Fruit fly (Drosophila melanogaster) whole organism, embryonic: ENCODE data around the gene CG6749.

ENCODE experiments used
- ATbp ChIP-seq: fragments of 200-800 bp; sonication (Bioruptor generic); optimal IDR thresholded peaks from 2 replicates; lab custom pipeline; 2017; ENCODE audit warnings: missing biosample characterization, mild to moderate bottlenecking, missing genetic modification characterization, missing genetic modification reagents
- B-H2 ChIP-seq: fragments of 200-800 bp; sonication (Bioruptor generic); optimal IDR thresholded peaks from 2 replicates; lab custom pipeline; 2018; ENCODE audit warnings: missing biosample characterization, mild to moderate bottlenecking, missing genetic modification characterization
- Bdp1 ChIP-seq: fragments of 200-800 bp; sonication (Bioruptor generic); optimal IDR thresholded peaks from 3 replicates; lab custom pipeline; 2016; ENCODE audit warnings: missing biosample characterization, missing genetic modification characterization
- Bgb ChIP-seq: fragments of 200-800 bp; sonication (Bioruptor generic); IDR thresholded peaks from 2 replicates; pipeline ENCODE4 v1.3.6; 2022; ENCODE audit warnings: missing biosample characterization, missing genetic modification characterization; ENCODE audit not compliant: partially characterized antibody
- CG10321 ChIP-seq: fragments of 200-800 bp; sonication (Bioruptor generic); IDR thresholded peaks from 2 replicates; pipeline ENCODE4 v1.3.6; 2022; ENCODE audit warnings: missing biosample characterization, missing genetic modification characterization
- CG11696 ChIP-seq: fragments of 200-800 bp; sonication (Bioruptor generic); IDR thresholded peaks from 2 replicates; pipeline ENCODE4 v1.3.6; 2022; ENCODE audit warnings: missing biosample characterization, missing genetic modification characterization
- CG13296 ChIP-seq: fragments of 200-800 bp; sonication (Bioruptor generic); optimal IDR thresholded peaks from 3 replicates; lab custom pipeline; 2018; ENCODE audit warnings: missing biosample characterization, mild to moderate bottlenecking, missing genetic modification characterization
- CG15011 ChIP-seq: fragments of 200-800 bp; sonication (Bioruptor generic); optimal IDR thresholded peaks from 3 replicates; lab custom pipeline; 2018; ENCODE audit warnings: missing biosample characterization, mild to moderate bottlenecking, missing genetic modification characterization
- CG15269 ChIP-seq: fragments of 200-800 bp; sonication (Bioruptor generic); optimal IDR thresholded peaks from 2 replicates; lab custom pipeline; 2018; ENCODE audit warnings: missing biosample characterization, mild to moderate bottlenecking, missing genetic modification characterization, moderate library complexity
- CG15601 ChIP-seq: fragments of 200-800 bp; sonication (Bioruptor generic); optimal IDR thresholded peaks from 3 replicates; lab custom pipeline; 2019; ENCODE audit warnings: missing biosample characterization, mild to moderate bottlenecking, missing genetic modification characterization, moderate library complexity
- CG18599 ChIP-seq: fragments of 200-800 bp; sonication (Bioruptor generic); optimal IDR thresholded peaks from 3 replicates; lab custom pipeline; 2017; ENCODE audit warnings: missing biosample characterization, missing genetic modification characterization, mild to moderate bottlenecking, moderate library complexity, missing genetic modification reagents
- CG31365 ChIP-seq: fragments of 200-800 bp; sonication (Bioruptor generic); optimal IDR thresholded peaks from 2 replicates; lab custom pipeline; 2018; ENCODE audit warnings: missing biosample characterization, mild to moderate bottlenecking, missing genetic modification characterization
- CG8290 ChIP-seq, 3 experiments: fragments of 200-800 bp; sonication (Bioruptor generic); optimal IDR thresholded peaks; 2 replicates each; lab custom pipeline; 2016 to 2019; ENCODE audit warnings: missing biosample characterization in 3 of 3, missing genetic modification characterization in 3 of 3, mild to moderate bottlenecking in 2 of 3, moderate library complexity in 1 of 3
- CG8388 ChIP-seq: fragments of 200-800 bp; sonication (Bioruptor generic); optimal IDR thresholded peaks from 2 replicates; lab custom pipeline; 2019; ENCODE audit warnings: missing biosample characterization, mild to moderate bottlenecking, missing genetic modification characterization, moderate library complexity
- CG9817 ChIP-seq: fragments of 200-800 bp; sonication (Bioruptor generic); optimal IDR thresholded peaks from 2 replicates; lab custom pipeline; 2018; ENCODE audit warnings: missing biosample characterization, mild to moderate bottlenecking, missing genetic modification characterization, moderate library complexity
- CG9876 ChIP-seq: fragments of 200-800 bp; sonication (Bioruptor generic); optimal IDR thresholded peaks from 2 replicates; lab custom pipeline; 2016; ENCODE audit warnings: missing biosample characterization, missing genetic modification characterization
- GATAe ChIP-seq: fragments of 200-800 bp; sonication (Bioruptor generic); conservative IDR thresholded peaks from 2 replicates; pipeline ENCODE4 v1.3.6; 2022; ENCODE audit warnings: missing biosample characterization, missing genetic modification characterization
- Hmx ChIP-seq: fragments of 200-800 bp; sonication (Bioruptor generic); optimal IDR thresholded peaks from 2 replicates; lab custom pipeline; 2016; ENCODE audit warnings: missing biosample characterization, missing genetic modification characterization
- Max ChIP-seq: fragments of 200-800 bp; sonication (Bioruptor generic); optimal IDR thresholded peaks from 2 replicates; lab custom pipeline; 2016; ENCODE audit warnings: missing biosample characterization, mild to moderate bottlenecking, missing genetic modification characterization
- Med ChIP-seq: fragments of 200-800 bp; sonication (Bioruptor generic); peaks from one replicate; lab custom pipeline; 2016; ENCODE audit warnings: missing biosample characterization, missing genetic modification characterization, mild to moderate bottlenecking, inconsistent platforms, moderate library complexity
- Nf-YA ChIP-seq: fragments of 200-800 bp; sonication (Bioruptor generic); IDR thresholded peaks from 2 replicates; pipeline ENCODE4 v1.3.6; 2022; ENCODE audit warnings: missing biosample characterization, missing genetic modification characterization
- Opbp ChIP-seq: fragments of 200-800 bp; sonication (Bioruptor generic); IDR thresholded peaks from 3 replicates; pipeline ENCODE4 v1.3.6; 2022; ENCODE audit warnings: missing biosample characterization, missing genetic modification characterization; ENCODE audit not compliant: partially characterized antibody
- Pdp1 ChIP-seq, 2 experiments: fragments of 200-800 bp; sonication (Bioruptor generic); optimal IDR thresholded peaks; 3 replicates each; lab custom pipeline; 2016; ENCODE audit warnings: missing biosample characterization in 2 of 2, missing genetic modification characterization in 2 of 2, mild to moderate bottlenecking in 1 of 2, moderate library complexity in 1 of 2
- Stat92E ChIP-seq, 3 experiments: fragments of >200 bp in 2 of 3; fragments of 200-800 bp in 1 of 3; sonication (Bioruptor generic) in 1 of 3; optimal IDR thresholded peaks; 2 replicates each; lab custom pipeline; 2017 to 2019; ENCODE audit warnings: missing biosample characterization in 3 of 3, missing genetic modification characterization in 3 of 3, mild to moderate bottlenecking in 1 of 3, moderate library complexity in 1 of 3
- Taf1 ChIP-seq: fragments of 200-800 bp; sonication (Bioruptor generic); IDR thresholded peaks from 2 replicates; pipeline ENCODE4 v1.3.6; 2022; ENCODE audit warnings: missing biosample characterization, missing genetic modification characterization
- crp ChIP-seq, 2 experiments: fragments of 200-800 bp; sonication (Bioruptor generic); optimal IDR thresholded peaks; 2 replicates in 1 of 2; 3 replicates in 1 of 2; lab custom pipeline; 2017; ENCODE audit warnings: missing biosample characterization in 2 of 2, missing genetic modification characterization in 2 of 2, mild to moderate bottlenecking in 1 of 2, moderate library complexity in 1 of 2
- esg ChIP-seq: fragments of 200-800 bp; sonication (Bioruptor generic); conservative IDR thresholded peaks from 2 replicates; pipeline ENCODE4 v1.3.6; 2022; ENCODE audit warnings: missing biosample characterization, missing genetic modification characterization
- ewg ChIP-seq: fragments of 200-800 bp; sonication (Bioruptor generic); optimal IDR thresholded peaks from 3 replicates; lab custom pipeline; 2017; ENCODE audit warnings: mild to moderate bottlenecking, missing biosample characterization, missing genetic modification reagents, missing genetic modification characterization
- fru ChIP-seq: fragments of >200 bp; optimal IDR thresholded peaks from 2 replicates; lab custom pipeline; 2017
- grn ChIP-seq: fragments of 200-800 bp; sonication (Bioruptor generic); optimal IDR thresholded peaks from 3 replicates; lab custom pipeline; 2017; ENCODE audit warnings: missing biosample characterization, missing genetic modification characterization
- her ChIP-seq: fragments of 200-800 bp; sonication (Bioruptor generic); optimal IDR thresholded peaks from 2 replicates; lab custom pipeline; 2016; ENCODE audit warnings: missing biosample characterization, missing genetic modification characterization
- ind ChIP-seq: fragments of 200-800 bp; sonication (Bioruptor generic); optimal IDR thresholded peaks from 3 replicates; lab custom pipeline; 2016; ENCODE audit warnings: missing biosample characterization, missing genetic modification characterization
- lbe ChIP-seq: fragments of 200-800 bp; sonication (Bioruptor generic); optimal IDR thresholded peaks from 2 replicates; lab custom pipeline; 2016; ENCODE audit warnings: missing biosample characterization, mild to moderate bottlenecking, missing genetic modification characterization
- lilli ChIP-seq: fragments of 200-800 bp; sonication (Bioruptor generic); optimal IDR thresholded peaks from 3 replicates; lab custom pipeline; 2016; ENCODE audit warnings: missing biosample characterization, missing genetic modification characterization
- lov ChIP-seq, 2 experiments: fragments of 200-800 bp in 1 of 2; fragments of >200 bp in 1 of 2; sonication (Bioruptor generic) in 1 of 2; IDR thresholded peaks in 1 of 2; optimal IDR thresholded peaks in 1 of 2; 2 replicates in 1 of 2; 3 replicates in 1 of 2; pipeline versions ENCODE4 v1.3.6 to Lab custom; 2017 to 2022; ENCODE audit warnings: missing biosample characterization in 1 of 2, missing genetic modification characterization in 1 of 2
- nau ChIP-seq: fragments of 200-800 bp; sonication (Bioruptor generic); optimal IDR thresholded peaks from 3 replicates; lab custom pipeline; 2017; ENCODE audit warnings: missing biosample characterization, mild to moderate bottlenecking, missing genetic modification characterization, missing genetic modification reagents
- nerfin-1 ChIP-seq: fragments of 200-800 bp; sonication (Bioruptor generic); optimal IDR thresholded peaks from 3 replicates; lab custom pipeline; 2019; ENCODE audit warnings: missing biosample characterization, mild to moderate bottlenecking, missing genetic modification characterization, moderate library complexity
- ro ChIP-seq: fragments of 200-800 bp; sonication (Bioruptor generic); IDR thresholded peaks from 2 replicates; pipeline ENCODE4 v1.3.6; 2022; ENCODE audit warnings: missing biosample characterization, missing genetic modification characterization
- schlank ChIP-seq: fragments of 200-800 bp; sonication (Bioruptor generic); optimal IDR thresholded peaks from 2 replicates; lab custom pipeline; 2018; ENCODE audit warnings: missing biosample characterization, mild to moderate bottlenecking, missing genetic modification characterization
- so ChIP-seq: fragments of 200-800 bp; sonication (Bioruptor generic); IDR thresholded peaks from 3 replicates; pipeline ENCODE4 v1.3.6; 2022; ENCODE audit warnings: missing biosample characterization, missing genetic modification characterization
- twi ChIP-seq: fragments of 200-800 bp; optimal IDR thresholded peaks from 2 replicates; lab custom pipeline; 2019; ENCODE audit warnings: missing biosample characterization, mild to moderate bottlenecking, missing genetic modification characterization, moderate library complexity

Gene CG6749

dm6 chr3L:9763389-9763917 lies 29.8 kb upstream of the CG6749 start, which contains the start of gene Ae2 (continued):
- no peak for TF ChIP-seq ATbp (GFP tag; lab: Kevin White, UChicago)
- TF ChIP-seq so (GFP tag; lab: Robert Waterston, UW) = 0 out of 3 replicates have a peak, but pooled peaks have one; percentile 23
- TF ChIP-seq ewg (GFP tag; lab: Kevin White, UChicago) = no peak
- TF ChIP-seq GATAe (GFP tag; lab: Robert Waterston, UW) = no peak
- no peak for TF ChIP-seq CG9817
- TF ChIP-seq Max (GFP tag; lab: Kevin White, UChicago) = no peak
- TF ChIP-seq Hmx = no peak
- peak in 1 of 2 experiments; percentile 55 for TF ChIP-seq Pdp1 (GFP tag; optimal IDR thresholded peaks at IDR 0.05; lab: Kevin White, UChicago)
- TF ChIP-seq twi (tag; lab: Kevin White, UChicago) = no peak
- peak in 1 of 3 experiments; percentile 47 for TF ChIP-seq Stat92E (GFP tag; optimal IDR thresholded peaks at IDR 0.05; lab: Kevin White, UChicago)
- no peak for TF ChIP-seq fru (lab: Kevin White, UChicago)
- TF ChIP-seq ind (GFP tag; lab: Kevin White, UChicago) = no peak
- TF ChIP-seq lilli (GFP tag; lab: Kevin White, UChicago) = no peak
- TF ChIP-seq CG18599 (GFP tag; lab: Kevin White, UChicago) = no peak
- no peak for TF ChIP-seq esg (GFP tag; lab: Robert Waterston, UW)
- TF ChIP-seq lbe (GFP tag; lab: Kevin White, UChicago) = peak; percentile 10
- TF ChIP-seq Bgb (GFP tag; lab: Robert Waterston, UW) = no peak; the same call in 1 of the 2 replicates
- no peak for TF ChIP-seq lov (optimal IDR thresholded peaks at IDR 0.05; lab: Kevin White, UChicago)
- TF ChIP-seq lov (GFP tag; IDR thresholded peaks at IDR 0.05; lab: Robert Waterston, UW) = no peak
- TF ChIP-seq CG13296 (GFP tag; lab: Kevin White, UChicago) = no peak
- TF ChIP-seq CG8388 (GFP tag; lab: Kevin White, UChicago) = no peak
- no peak for TF ChIP-seq CG15011
- no peak for TF ChIP-seq CG11696 (GFP tag; lab: Robert Waterston, UW)
- no peak for TF ChIP-seq CG9876 (GFP tag; lab: Kevin White, UChicago)
- TF ChIP-seq her (GFP tag; lab: Kevin White, UChicago) = no peak
- TF ChIP-seq CG15601 = no peak
- no peak for TF ChIP-seq ro (GFP tag; lab: Robert Waterston, UW)
- TF ChIP-seq CG10321 (GFP tag; lab: Robert Waterston, UW) = no peak
- TF ChIP-seq crp (GFP tag; optimal IDR thresholded peaks at IDR 0.05; lab: Kevin White, UChicago) = no peak
- no peak for TF ChIP-seq CG31365
- no peak for TF ChIP-seq nerfin-1 (tag; lab: Kevin White, UChicago)
- TF ChIP-seq CG8290 (GFP tag; optimal IDR thresholded peaks at IDR 0.05; lab: Kevin White, UChicago) = no peak
- no peak for TF ChIP-seq CG8290 (tag; optimal IDR thresholded peaks at IDR 0.05; lab: Kevin White, UChicago)
- no peak for TF ChIP-seq schlank (tag; lab: Kevin White, UChicago)
- TF ChIP-seq Nf-YA (GFP tag; lab: Robert Waterston, UW) = no peak
- peak; percentile 85 for TF ChIP-seq Med (GFP tag; lab: Kevin White, UChicago)
- no peak for TF ChIP-seq Bdp1 (GFP tag; lab: Kevin White, UChicago)
- no peak for TF ChIP-seq grn (GFP tag; lab: Kevin White, UChicago)
- TF ChIP-seq B-H2 (GFP tag; lab: Kevin White, UChicago) = no peak
- TF ChIP-seq Opbp (GFP tag; lab: Robert Waterston, UW) = peak; percentile 19; the same call in 1 of the 3 replicates
- TF ChIP-seq nau (GFP tag; lab: Kevin White, UChicago) = no peak
- TF ChIP-seq CG15269 (tag; lab: Kevin White, UChicago) = peak; percentile 24
- TF ChIP-seq Taf1 (GFP tag; lab: Robert Waterston, UW) = no peak
